Worm (Caenorhabditis elegans) whole organism, L1 larva: ENCODE measurements around the gene fzr-1.

ENCODE experiments used
- ama-1 ChIP-seq: fragments of 150-350 bp; optimal IDR thresholded peaks from 2 replicates; lab custom pipeline; 2014
- blmp-1 ChIP-seq: fragments of 150-350 bp; optimal IDR thresholded peaks from 2 replicates; lab custom pipeline; 2014; ENCODE audit warnings: missing biosample characterization, missing genetic modification characterization
- nhr-76 ChIP-seq: sonication (generic microtip); optimal IDR thresholded peaks from 2 replicates; lab custom pipeline; 2017; ENCODE audit warnings: missing biosample characterization, missing genetic modification characterization
- nhr-90 ChIP-seq: sonication (generic microtip); optimal IDR thresholded peaks from 2 replicates; lab custom pipeline; 2016; ENCODE audit warnings: mild to moderate bottlenecking, missing genetic modification characterization, missing compliant biosample characterization; ENCODE audit not compliant: poor library complexity

DNA sequence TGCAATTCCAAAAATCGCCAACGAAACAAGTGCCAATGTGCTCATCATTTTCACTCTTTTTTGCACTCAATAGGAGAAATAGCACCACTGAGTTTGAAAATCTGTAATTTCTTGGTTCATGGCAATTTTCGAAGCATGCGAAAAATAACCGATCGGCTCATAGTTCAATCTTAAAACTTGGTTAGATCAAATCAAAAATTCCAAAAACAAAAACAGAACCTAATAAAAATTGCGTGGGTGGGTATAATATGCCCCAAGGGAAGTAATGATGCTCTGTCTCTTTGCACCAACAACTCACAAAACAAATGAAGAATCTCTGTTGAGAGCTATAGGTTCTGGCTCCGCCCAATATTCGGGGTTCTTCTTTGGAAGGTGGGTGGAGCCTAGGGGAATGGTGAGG lies 47.6 kb upstream of the fzr-1 start, which contains the start of gene nlp-11:
- TF ChIP-seq nhr-90 (no peak), ama-1 (lab: Kevin White, UChicago) (no peak), nhr-76 (tag; lab: Kevin White, UChicago) (no peak), blmp-1 (tag; lab: Kevin White, UChicago) (no peak)
